Fruit fly (Drosophila melanogaster) whole organism, adult: Measurements from ENCODE around the gene Ho.

Source experiments
- CG11617 ChIP-seq: fragments of 200-800 bp; sonication (Bioruptor generic); optimal IDR thresholded peaks from 2 replicates; lab custom pipeline; 2017; ENCODE audit warnings: mild to moderate bottlenecking, missing biosample characterization, missing genetic modification reagents, missing genetic modification characterization
- CG12768 ChIP-seq: fragments of 200-800 bp; sonication (Bioruptor generic); optimal IDR thresholded peaks from 2 replicates; lab custom pipeline; 2017; ENCODE audit warnings: missing biosample characterization, missing genetic modification characterization, mild to moderate bottlenecking, moderate library complexity, missing genetic modification reagents
- CG14711 ChIP-seq: fragments of 200-800 bp; sonication (Bioruptor generic); optimal IDR thresholded peaks from 2 replicates; lab custom pipeline; 2018; ENCODE audit warnings: missing biosample characterization, mild to moderate bottlenecking, missing genetic modification characterization, moderate library complexity
- CG1620 ChIP-seq: fragments of 200-800 bp; sonication (Bioruptor generic); optimal IDR thresholded peaks from 2 replicates; lab custom pipeline; 2016; ENCODE audit warnings: missing biosample characterization, missing genetic modification characterization
- CG33017 ChIP-seq: fragments of 200-800 bp; sonication (Bioruptor generic); optimal IDR thresholded peaks from 2 replicates; lab custom pipeline; 2018; ENCODE audit warnings: missing biosample characterization, mild to moderate bottlenecking, missing genetic modification characterization, moderate library complexity
- CG5204 ChIP-seq: fragments of 200-800 bp; sonication (Bioruptor generic); optimal IDR thresholded peaks from 2 replicates; lab custom pipeline; 2016; ENCODE audit warnings: missing biosample characterization, missing genetic modification characterization
- CG7045 ChIP-seq: fragments of 200-800 bp; sonication (Bioruptor generic); optimal IDR thresholded peaks from 2 replicates; lab custom pipeline; 2017; ENCODE audit warnings: missing biosample characterization, mild to moderate bottlenecking, missing genetic modification characterization
- CG7101 ChIP-seq: fragments of 200-800 bp; sonication (Bioruptor generic); optimal IDR thresholded peaks from 2 replicates; lab custom pipeline; 2018; ENCODE audit warnings: missing biosample characterization, mild to moderate bottlenecking, missing genetic modification characterization, moderate library complexity
- Clk ChIP-seq: fragments of 200-800 bp; sonication (Bioruptor generic); optimal IDR thresholded peaks from 2 replicates; lab custom pipeline; 2017; ENCODE audit warnings: missing biosample characterization, missing genetic modification characterization
- Crg-1 ChIP-seq: fragments of 200-800 bp; sonication (Bioruptor generic); optimal IDR thresholded peaks from 2 replicates; lab custom pipeline; 2016; ENCODE audit warnings: missing biosample characterization, missing genetic modification characterization
- Hr96 ChIP-seq: fragments of 200-800 bp; sonication (Bioruptor generic); optimal IDR thresholded peaks from 2 replicates; lab custom pipeline; 2016; ENCODE audit warnings: missing biosample characterization, missing genetic modification characterization
- Mnt ChIP-seq: fragments of 200-800 bp; sonication (Bioruptor generic); optimal IDR thresholded peaks from 2 replicates; lab custom pipeline; 2016; ENCODE audit warnings: missing biosample characterization, mild to moderate bottlenecking, missing genetic modification characterization
- bab1 ChIP-seq: fragments of 200-800 bp; sonication (Bioruptor generic); optimal IDR thresholded peaks from 3 replicates; lab custom pipeline; 2019; ENCODE audit warnings: missing biosample characterization, mild to moderate bottlenecking, missing genetic modification characterization, moderate library complexity
- cic ChIP-seq: fragments of 200-800 bp; sonication (Bioruptor generic); optimal IDR thresholded peaks from 2 replicates; lab custom pipeline; 2017; ENCODE audit warnings: missing biosample characterization, mild to moderate bottlenecking, missing genetic modification characterization, moderate library complexity
- cnc ChIP-seq, 2 experiments: fragments of >200 bp; optimal IDR thresholded peaks; 2 replicates each; lab custom pipeline; 2017
- kay ChIP-seq: fragments of 200-800 bp; sonication (Bioruptor generic); peaks from one replicate; lab custom pipeline; 2016; ENCODE audit warnings: missing biosample characterization, missing genetic modification characterization, borderline replicate concordance
- ovo ChIP-seq: fragments of 200-800 bp; sonication (Bioruptor generic); optimal IDR thresholded peaks from 2 replicates; lab custom pipeline; 2016; ENCODE audit warnings: missing biosample characterization, missing genetic modification characterization
- pad ChIP-seq: fragments of 200-800 bp; sonication (Bioruptor generic); optimal IDR thresholded peaks from 3 replicates; lab custom pipeline; 2017; ENCODE audit warnings: missing biosample characterization, missing genetic modification characterization, mild to moderate bottlenecking, moderate library complexity, missing genetic modification reagents
- tj ChIP-seq: fragments of 200-800 bp; sonication (Bioruptor generic); optimal IDR thresholded peaks from 3 replicates; lab custom pipeline; 2017; ENCODE audit warnings: missing biosample characterization, mild to moderate bottlenecking, missing genetic modification characterization, moderate library complexity
- toe ChIP-seq: fragments of 200-800 bp; sonication (Bioruptor generic); optimal IDR thresholded peaks from 2 replicates; lab custom pipeline; 2016; ENCODE audit warnings: missing biosample characterization, missing genetic modification characterization

The Ho gene

dm6 chr3R:11669017-11669953 lies 10.3 kb upstream of the Ho start:
- TF ChIP-seq bab1 (GFP tag; lab: Kevin White, UChicago) (peak; percentile 2), toe (GFP tag; lab: Kevin White, UChicago) (no peak), CG1620 (GFP tag; lab: Kevin White, UChicago) (no peak)

dm6 chr3R:11669954-11670347 lies 9.6 kb upstream of the Ho start:
- TF ChIP-seq ovo: no peak
- TF ChIP-seq CG1620 (GFP tag; lab: Kevin White, UChicago): no peak
- TF ChIP-seq pad (GFP tag; lab: Kevin White, UChicago): no peak
- no peak for TF ChIP-seq CG7045
- no peak for TF ChIP-seq toe (GFP tag; lab: Kevin White, UChicago)
- TF ChIP-seq Mnt (GFP tag; lab: Kevin White, UChicago): no peak
- no peak for TF ChIP-seq cnc (optimal IDR thresholded peaks at IDR 0.05; lab: Kevin White, UChicago)
- no peak for TF ChIP-seq Hr96 (GFP tag; lab: Kevin White, UChicago)
- no peak for TF ChIP-seq Clk (GFP tag; lab: Kevin White, UChicago)
- no peak for TF ChIP-seq Crg-1 (GFP tag; lab: Kevin White, UChicago)
- TF ChIP-seq bab1 (GFP tag; lab: Kevin White, UChicago): no peak
- TF ChIP-seq CG33017 (tag; lab: Kevin White, UChicago): no peak

- TF ChIP-seq pad (GFP tag; lab: Kevin White, UChicago): no peak
- no peak for TF ChIP-seq tj (GFP tag; lab: Kevin White, UChicago)
- TF ChIP-seq Mnt (GFP tag; lab: Kevin White, UChicago): no peak
- no peak for TF ChIP-seq toe (GFP tag; lab: Kevin White, UChicago)
- no peak for TF ChIP-seq Clk (GFP tag; lab: Kevin White, UChicago)
- TF ChIP-seq CG14711 (tag; lab: Kevin White, UChicago): no peak
- no peak for TF ChIP-seq CG7045
- no peak for TF ChIP-seq CG7101 (tag; lab: Kevin White, UChicago)
- TF ChIP-seq CG5204 (GFP tag; lab: Kevin White, UChicago): no peak
- TF ChIP-seq Hr96 (GFP tag; lab: Kevin White, UChicago): no peak
- TF ChIP-seq cnc (optimal IDR thresholded peaks at IDR 0.05; lab: Kevin White, UChicago): no peak
- TF ChIP-seq cic: no peak
- TF ChIP-seq bab1 (GFP tag; lab: Kevin White, UChicago): no peak
- no peak for TF ChIP-seq CG33017 (tag; lab: Kevin White, UChicago)
- no peak for TF ChIP-seq CG12768 (GFP tag; lab: Kevin White, UChicago)
- no peak for TF ChIP-seq CG11617 (GFP tag; lab: Kevin White, UChicago)
- no peak for TF ChIP-seq kay (GFP tag; lab: Kevin White, UChicago)
- TF ChIP-seq Crg-1 (GFP tag; lab: Kevin White, UChicago): no peak
These were observed 8.7 kb upstream of the Ho start for dm6 chr3R:11670888-11671287.

- TF ChIP-seq toe (GFP tag; lab: Kevin White, UChicago) (no peak), Mnt (GFP tag; lab: Kevin White, UChicago) (no peak), cic (no peak), Crg-1 (GFP tag; lab: Kevin White, UChicago) (no peak), CG33017 (tag; lab: Kevin White, UChicago) (no peak), CG7101 (tag; lab: Kevin White, UChicago) (no peak)
These were observed 7.8 kb upstream of the Ho start for dm6 chr3R:11671784-11672183.

dm6 chr3R:11673955-11674663 lies 5.4 kb upstream of the Ho start, which contains the start of gene CG14715:
CG14715 (plus strand) TSS chr3R:11674221.
- peak; percentile 9 for TF ChIP-seq CG11617 (GFP tag; lab: Kevin White, UChicago)
- TF ChIP-seq CG12768 (GFP tag; lab: Kevin White, UChicago): no peak
- TF ChIP-seq cnc (optimal IDR thresholded peaks at IDR 0.05; lab: Kevin White, UChicago): no peak
- peak; percentile 60 for TF ChIP-seq CG7101 (tag; lab: Kevin White, UChicago)
- TF ChIP-seq kay (GFP tag; lab: Kevin White, UChicago): no peak
- no peak for TF ChIP-seq Crg-1 (GFP tag; lab: Kevin White, UChicago)
- TF ChIP-seq CG7045: peak; percentile 9
- no peak for TF ChIP-seq CG33017 (tag; lab: Kevin White, UChicago)
- no peak for TF ChIP-seq cic
- peak; percentile 52 for TF ChIP-seq CG1620 (GFP tag; lab: Kevin White, UChicago)
- peak; percentile 39 for TF ChIP-seq Mnt (GFP tag; lab: Kevin White, UChicago)
- peak; percentile 79 for TF ChIP-seq bab1 (GFP tag; lab: Kevin White, UChicago)
- peak; percentile 51 for TF ChIP-seq CG14711 (tag; lab: Kevin White, UChicago)
- TF ChIP-seq ovo: peak; percentile 1
- peak; percentile 37 for TF ChIP-seq Hr96 (GFP tag; lab: Kevin White, UChicago)
- TF ChIP-seq CG5204 (GFP tag; lab: Kevin White, UChicago): no peak
- peak; percentile 61 for TF ChIP-seq toe (GFP tag; lab: Kevin White, UChicago)
- TF ChIP-seq Clk (GFP tag; lab: Kevin White, UChicago): no peak
- TF ChIP-seq tj (GFP tag; lab: Kevin White, UChicago): peak; percentile 9
- no peak for TF ChIP-seq pad (GFP tag; lab: Kevin White, UChicago)
